Worm (Caenorhabditis elegans) whole organism, early embryonic: Measurements from ENCODE around the gene csn-1.
A peak's percentile ranks its signal among the peaks of the same experiment; 100 is the strongest.

ENCODE experiments used
- B0310.2 ChIP-seq: sonication (generic microtip); optimal IDR thresholded peaks from 2 replicates; lab custom pipeline; 2016; ENCODE audit warnings: mild to moderate bottlenecking, missing genetic modification characterization, missing compliant biosample characterization
- F13C5.2 ChIP-seq: sonication (generic microtip); optimal IDR thresholded peaks from 2 replicates; lab custom pipeline; 2017; ENCODE audit warnings: mild to moderate bottlenecking, missing genetic modification characterization, inconsistent platforms, missing compliant biosample characterization
- aly-1 ChIP-seq: sonication (generic microtip); optimal IDR thresholded peaks from 2 replicates; lab custom pipeline; 2016; ENCODE audit warnings: missing genetic modification characterization, missing compliant biosample characterization
- ama-1 ChIP-seq: fragments of 150-350 bp; optimal IDR thresholded peaks from 2 replicates; lab custom pipeline; 2014
- ceh-13 ChIP-seq: fragments of 200-800 bp; sonication (Bioruptor generic); optimal IDR thresholded peaks from 2 replicates; lab custom pipeline; 2018; ENCODE audit warnings: mild to moderate bottlenecking, missing genetic modification characterization, missing compliant biosample characterization
- ceh-36 ChIP-seq: sonication (generic microtip); optimal IDR thresholded peaks from 2 replicates; lab custom pipeline; 2016; ENCODE audit warnings: missing genetic modification characterization, inconsistent platforms, missing compliant biosample characterization
- ets-7 ChIP-seq: sonication (generic microtip); optimal IDR thresholded peaks from 2 replicates; lab custom pipeline; 2016; ENCODE audit warnings: missing genotype, missing genetic modification characterization, missing compliant biosample characterization
- flt-1 ChIP-seq: fragments of 200-800 bp; sonication (Bioruptor generic); IDR thresholded peaks from 2 replicates; pipeline ENCODE4 v1.3.6; 2022; ENCODE audit warnings: missing genetic modification characterization, missing compliant biosample characterization
- hmbx-1 ChIP-seq: sonication (generic microtip); optimal IDR thresholded peaks from 2 replicates; lab custom pipeline; 2016; ENCODE audit warnings: mild to moderate bottlenecking, missing genetic modification characterization, missing compliant biosample characterization
- hmg-4 ChIP-seq: fragments of 200-800 bp; sonication (Bioruptor generic); optimal IDR thresholded peaks from 2 replicates; lab custom pipeline; 2018; ENCODE audit warnings: mild to moderate bottlenecking, missing genetic modification characterization, missing compliant biosample characterization
- hnd-1 ChIP-seq: sonication (generic microtip); optimal IDR thresholded peaks from 2 replicates; lab custom pipeline; 2016; ENCODE audit warnings: missing genetic modification characterization, missing compliant biosample characterization
- pes-1 ChIP-seq: fragments of 200-800 bp; sonication (Bioruptor generic); IDR thresholded peaks from 2 replicates; pipeline ENCODE4 v1.3.6; 2022; ENCODE audit warnings: missing genetic modification reagents, missing genetic modification characterization, missing compliant biosample characterization
- scrt-1 ChIP-seq: fragments of 200-800 bp; sonication (Bioruptor generic); IDR thresholded peaks from 2 replicates; pipeline ENCODE4 v1.3.6; 2022; ENCODE audit warnings: missing genetic modification characterization, missing compliant biosample characterization
- sea-1 ChIP-seq: fragments of 200-800 bp; sonication (Bioruptor generic); conservative IDR thresholded peaks from 2 replicates; pipeline ENCODE4 v1.3.6; 2022; ENCODE audit warnings: missing genetic modification characterization, missing compliant biosample characterization
- tbx-11 ChIP-seq: fragments of 200-800 bp; sonication (Bioruptor generic); IDR thresholded peaks from 2 replicates; pipeline ENCODE4 v1.3.6; 2022; ENCODE audit warnings: missing genetic modification characterization, missing compliant biosample characterization
- tbx-37 ChIP-seq: fragments of 200-800 bp; sonication (Bioruptor generic); conservative IDR thresholded peaks from 2 replicates; pipeline ENCODE4 v1.3.6; 2022; ENCODE audit warnings: missing genetic modification reagents, missing genetic modification characterization, missing compliant biosample characterization
- tra-4 ChIP-seq: sonication (generic microtip); optimal IDR thresholded peaks from 2 replicates; lab custom pipeline; 2017; ENCODE audit warnings: missing genetic modification characterization, missing compliant biosample characterization

Gene csn-1

DNA sequence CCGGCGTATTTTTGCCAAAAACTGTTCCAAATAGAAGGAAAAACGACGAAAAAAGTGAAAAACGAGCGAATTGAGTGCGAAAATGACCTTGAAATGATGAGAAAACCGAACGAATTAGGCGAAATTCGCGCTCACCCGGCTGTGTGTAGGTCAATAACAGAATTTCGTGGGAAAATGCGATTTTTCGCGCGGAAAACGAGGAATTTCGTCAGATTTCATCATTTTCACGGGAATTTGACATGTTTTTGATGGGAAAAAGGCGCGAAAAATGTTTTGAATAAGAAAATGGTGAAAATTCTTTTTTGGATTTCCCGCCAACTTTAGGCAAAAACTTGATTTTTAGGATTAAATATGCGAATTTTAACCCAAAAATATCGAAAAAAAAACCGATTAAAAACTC, 11.4 kb downstream of the csn-1 start:
- TF ChIP-seq ama-1 (lab: Kevin White, UChicago) (no peak), flt-1 (GFP tag; lab: Robert Waterston, UW) (no peak), scrt-1 (GFP tag; lab: Robert Waterston, UW) (no peak), B0310.2 (no peak), hmg-4 (no peak), pes-1 (no peak)

DNA sequence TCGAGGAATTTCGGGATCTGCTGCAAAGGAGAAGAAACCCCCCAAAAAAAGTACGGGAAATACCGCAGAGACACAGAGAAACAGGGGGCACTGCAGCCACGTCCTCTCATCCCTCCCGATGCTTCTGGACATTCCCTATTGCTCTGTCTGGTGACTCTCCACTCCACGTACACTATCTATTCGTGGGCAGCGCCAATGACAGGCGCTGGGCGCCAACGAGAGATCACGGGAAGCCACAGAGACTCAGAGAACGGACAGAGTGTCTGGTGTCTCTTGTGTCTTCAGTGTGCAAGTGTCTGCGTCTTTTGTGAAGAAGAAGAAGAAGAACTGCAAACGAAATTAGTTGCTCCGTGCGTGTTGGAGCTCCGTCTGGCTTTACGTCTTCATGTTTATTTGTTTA, 12.6 kb downstream of the csn-1 start:
- TF ChIP-seq tbx-37 (GFP tag; lab: Robert Waterston, UW) (peak; percentile 25; the same call in 1 of the 2 replicates), flt-1 (GFP tag; lab: Robert Waterston, UW) (no peak)

DNA sequence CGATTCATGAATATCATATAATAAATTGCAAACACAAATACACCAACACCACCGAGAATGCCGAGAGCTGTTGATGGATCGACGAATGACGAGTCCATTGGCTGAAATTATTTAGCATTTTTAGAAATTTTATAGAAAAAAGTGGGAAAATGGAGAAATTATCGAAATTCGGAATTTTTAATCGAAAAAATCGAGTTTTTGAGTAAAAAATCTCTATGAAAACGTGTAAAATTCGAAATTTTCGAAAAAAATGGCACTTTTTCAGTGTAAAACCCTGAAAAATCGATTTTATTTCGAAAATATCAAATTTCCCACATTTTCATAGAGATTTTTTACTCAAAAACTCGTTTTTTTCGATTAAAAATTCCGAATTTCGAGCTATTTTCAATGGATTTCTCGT, 14.6 kb downstream of the csn-1 start, which contains the start of gene tcc-1:
tcc-1 (minus strand) TSS at position 101 of the 400 bp plus-strand sequence.
- TF ChIP-seq hmg-4, result no peak
- TF ChIP-seq aly-1, result no peak
- no peak for TF ChIP-seq tbx-11
- TF ChIP-seq ceh-13 (GFP tag; lab: Kevin White, UChicago), result no peak
- no peak for TF ChIP-seq ama-1 (lab: Kevin White, UChicago)
- no peak for TF ChIP-seq hnd-1 (tag; lab: Kevin White, UChicago)
- no peak for TF ChIP-seq ets-7 (tag; lab: Kevin White, UChicago)
- TF ChIP-seq sea-1, result no peak

DNA sequence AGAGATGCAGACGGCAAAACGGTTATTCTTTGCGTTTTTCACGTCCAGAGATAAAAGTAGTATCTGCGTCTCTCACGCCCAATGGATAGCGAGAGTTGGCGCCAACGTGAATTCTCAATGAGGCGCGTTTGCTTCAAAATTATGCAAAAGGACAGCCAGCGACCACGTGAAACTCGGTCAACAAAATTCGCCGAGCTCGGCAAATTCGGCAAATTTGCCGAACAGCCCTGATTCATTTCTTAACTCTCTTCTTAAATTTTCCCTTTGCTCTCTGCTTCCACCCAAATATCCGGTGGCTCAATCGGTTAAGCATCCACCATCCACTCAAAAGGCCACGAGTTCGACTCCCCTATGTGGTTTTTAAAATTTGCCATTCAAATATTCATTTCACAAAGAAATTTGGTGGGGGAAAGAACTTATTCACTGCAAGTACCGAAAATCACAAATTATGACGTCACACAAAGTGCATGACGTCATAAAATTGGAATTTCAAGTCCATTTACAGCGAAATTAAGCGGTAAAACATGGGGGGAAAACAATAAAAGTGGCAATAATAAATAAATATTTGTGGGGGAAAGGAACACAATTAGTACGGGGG, 25.0 kb downstream of the csn-1 start:
- TF ChIP-seq aly-1 (no peak), ceh-36 (tag; lab: Kevin White, UChicago) (no peak), F13C5.2 (no peak), pes-1 (no peak), sea-1 (no peak), flt-1 (GFP tag; lab: Robert Waterston, UW) (no peak), hmbx-1 (no peak), tbx-11 (no peak), B0310.2 (no peak), ets-7 (tag; lab: Kevin White, UChicago) (no peak), hmg-4 (no peak)

DNA sequence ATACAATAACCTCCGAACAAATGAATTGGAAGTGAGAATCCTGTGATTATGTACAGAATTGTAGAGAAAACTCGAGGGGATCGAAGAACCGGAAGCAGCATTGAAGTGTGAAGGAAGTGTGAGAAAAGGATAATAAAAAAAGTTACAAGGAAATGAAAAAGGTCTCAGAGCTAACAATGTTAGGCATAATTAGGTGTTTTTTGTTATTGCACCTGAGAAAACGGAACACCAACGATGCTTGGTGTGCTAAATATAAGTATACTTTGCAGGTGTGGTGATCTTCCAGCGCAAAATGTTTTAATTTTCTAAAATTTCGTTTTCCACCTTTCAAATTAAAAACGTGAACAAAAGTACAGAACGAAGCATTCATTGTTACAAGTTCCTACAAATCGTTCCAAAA, 26.3 kb downstream of the csn-1 start, which contains the start of gene srh-286:
srh-286 (minus strand) TSS at position 101 of the 400 bp plus-strand sequence.
- TF ChIP-seq hmbx-1 (no peak), hnd-1 (tag; lab: Kevin White, UChicago) (no peak), ets-7 (tag; lab: Kevin White, UChicago) (no peak), hmg-4 (no peak), tbx-37 (GFP tag; lab: Robert Waterston, UW) (no peak), ceh-36 (tag; lab: Kevin White, UChicago) (no peak), aly-1 (no peak), scrt-1 (GFP tag; lab: Robert Waterston, UW) (no peak)

DNA sequence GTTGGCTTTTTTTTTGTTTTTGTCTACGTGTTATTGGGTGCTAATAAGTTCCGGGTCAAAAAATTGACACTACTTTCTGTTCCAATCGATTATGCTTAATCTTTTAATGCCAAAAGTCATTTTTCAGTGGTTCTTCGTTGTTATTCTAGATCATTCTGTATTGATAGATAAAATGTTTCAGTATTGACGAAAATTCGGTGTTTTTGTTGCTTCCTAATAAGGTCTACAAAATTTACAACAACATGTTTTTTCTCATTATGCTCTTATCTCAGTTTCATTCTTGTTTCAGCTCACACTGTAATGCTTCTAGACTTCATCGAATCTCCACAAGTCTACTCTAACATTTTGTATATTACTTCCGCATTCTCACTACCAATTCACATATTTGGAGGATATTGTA, 39.1 kb downstream of the csn-1 start, which contains the start of gene srh-303:
srh-303 (plus strand) TSS at position 301 of the 400 bp plus-strand sequence.
- TF ChIP-seq B0310.2, result no peak
- no peak for TF ChIP-seq flt-1 (GFP tag; lab: Robert Waterston, UW)
- TF ChIP-seq sea-1, result no peak
- no peak for TF ChIP-seq ceh-36 (tag; lab: Kevin White, UChicago)
- TF ChIP-seq ceh-13 (GFP tag; lab: Kevin White, UChicago), result no peak
- TF ChIP-seq hmg-4, result no peak

DNA sequence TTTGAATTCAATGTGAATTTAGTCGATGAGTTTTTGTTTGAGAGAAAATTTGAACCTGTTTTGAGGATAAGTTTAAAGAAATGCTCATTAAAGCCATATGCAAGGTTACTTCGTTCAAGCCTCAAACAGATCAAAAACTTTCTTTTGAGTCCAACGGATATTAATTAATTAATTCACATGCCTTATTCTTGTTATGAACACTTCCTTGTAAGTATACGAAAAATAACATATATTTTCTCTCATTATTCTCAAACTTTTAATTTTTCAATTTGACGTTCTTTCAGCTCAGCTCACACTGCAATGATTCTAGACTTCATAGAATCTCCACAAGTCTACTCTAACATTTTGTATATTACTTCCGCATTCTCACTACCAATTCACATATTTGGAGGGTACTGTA, 42.1 kb downstream of the csn-1 start, which contains the start of gene srh-304:
srh-304 (plus strand) TSS at position 301 of the 400 bp plus-strand sequence.
- TF ChIP-seq F13C5.2 (no peak), pes-1 (no peak), ets-7 (tag; lab: Kevin White, UChicago) (no peak), tbx-11 (no peak), aly-1 (no peak), tra-4 (tag; lab: Kevin White, UChicago) (no peak), ceh-36 (tag; lab: Kevin White, UChicago) (no peak), ceh-13 (GFP tag; lab: Kevin White, UChicago) (no peak), hnd-1 (tag; lab: Kevin White, UChicago) (no peak), ama-1 (lab: Kevin White, UChicago) (no peak), hmbx-1 (no peak), B0310.2 (no peak), sea-1 (no peak)

DNA sequence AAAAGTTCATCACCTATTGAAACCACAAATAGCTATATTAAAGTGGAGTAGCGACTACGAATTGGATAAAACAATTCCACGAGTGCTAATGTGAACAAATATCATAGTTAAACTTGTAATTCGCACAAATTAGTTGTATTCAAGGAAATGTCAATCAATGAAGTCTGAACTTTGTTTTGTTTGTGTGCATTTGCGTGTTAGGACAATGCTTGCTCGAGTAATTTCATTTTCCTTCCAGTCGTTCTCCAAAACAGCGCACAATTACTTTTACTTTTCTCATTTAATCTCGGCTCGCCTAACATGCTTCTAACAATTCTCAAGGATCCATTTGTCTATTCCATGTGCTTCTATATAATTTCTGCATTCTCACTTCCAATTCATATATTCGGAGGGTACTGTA, 45.8 kb downstream of the csn-1 start, which contains the start of gene srh-301:
srh-301 (plus strand) TSS at position 301 of the 400 bp plus-strand sequence.
- TF ChIP-seq pes-1, result no peak
- TF ChIP-seq tra-4 (tag; lab: Kevin White, UChicago), result no peak
- TF ChIP-seq hmbx-1, result no peak

DNA sequence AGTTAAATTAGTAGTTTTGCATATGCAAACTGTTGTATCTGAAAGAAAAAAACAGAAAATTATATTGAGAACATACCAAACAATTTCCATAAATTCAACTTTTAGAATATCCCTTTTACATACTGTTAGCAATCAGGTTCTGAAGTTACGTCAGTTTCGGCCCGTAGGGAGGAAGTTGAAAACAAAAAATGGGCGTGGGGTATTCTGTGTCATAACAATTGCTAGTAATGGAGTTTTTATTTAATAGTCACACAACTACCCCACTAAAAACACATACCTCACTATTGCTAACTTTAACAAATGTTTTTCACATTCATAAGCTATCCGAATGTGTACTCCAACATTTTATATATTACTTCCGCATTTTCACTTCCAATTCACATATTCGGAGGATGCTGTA, 48.6 kb downstream of the csn-1 start, which contains the start of gene srh-300:
srh-300 (plus strand) TSS at position 301 of the 400 bp plus-strand sequence.
- TF ChIP-seq tbx-11 (no peak), sea-1 (no peak), hnd-1 (tag; lab: Kevin White, UChicago) (no peak), scrt-1 (GFP tag; lab: Robert Waterston, UW) (no peak), tbx-37 (GFP tag; lab: Robert Waterston, UW) (no peak), ets-7 (tag; lab: Kevin White, UChicago) (no peak)
